Worm (Caenorhabditis elegans) whole organism, late embryonic: ENCODE results near the gene Y54G2A.48.

Experiments
- ama-1 ChIP-seq: fragments of 150-350 bp; optimal IDR thresholded peaks from 2 replicates; lab custom pipeline; 2014
- ceh-22 ChIP-seq: sonication (generic microtip); optimal IDR thresholded peaks from 2 replicates; lab custom pipeline; 2017; ENCODE audit warnings: missing biosample characterization, missing genetic modification characterization
- elt-2 ChIP-seq: sonication (generic microtip); optimal IDR thresholded peaks from 2 replicates; lab custom pipeline; 2016; ENCODE audit warnings: missing genetic modification reagents, missing genetic modification characterization, missing compliant biosample characterization
- fkh-10 ChIP-seq: fragments of 150-350 bp; optimal IDR thresholded peaks from 2 replicates; lab custom pipeline; 2014; ENCODE audit warnings: missing biosample characterization, missing genetic modification reagents, missing genetic modification characterization
- pha-4 ChIP-seq: fragments of 150-350 bp; optimal IDR thresholded peaks from 2 replicates; lab custom pipeline; 2018; ENCODE audit warnings: missing biosample characterization, missing genetic modification reagents, missing genetic modification characterization
- rnt-1 ChIP-seq: sonication (generic microtip); optimal IDR thresholded peaks from 2 replicates; lab custom pipeline; 2016; ENCODE audit warnings: missing genetic modification characterization, missing compliant biosample characterization
- tbx-2 ChIP-seq: sonication (generic microtip); optimal IDR thresholded peaks from 2 replicates; lab custom pipeline; 2016; ENCODE audit warnings: missing genetic modification characterization, missing compliant biosample characterization
- zip-5 ChIP-seq: sonication (generic microtip); optimal IDR thresholded peaks from 2 replicates; lab custom pipeline; 2016; ENCODE audit warnings: missing genetic modification characterization, missing compliant biosample characterization

- TF ChIP-seq ama-1: no peak
- no peak for TF ChIP-seq zip-5 (tag; lab: Kevin White, UChicago)
- no peak for TF ChIP-seq elt-2 (tag; lab: Kevin White, UChicago)
- TF ChIP-seq ceh-22 (tag; lab: Kevin White, UChicago): no peak
- no peak for TF ChIP-seq fkh-10 (GFP tag; lab: Kevin White, UChicago)
- TF ChIP-seq rnt-1: no peak
- TF ChIP-seq pha-4 (tag; lab: Kevin White, UChicago): no peak
- TF ChIP-seq tbx-2: no peak
Measured at ce11 chrIV:2855056-2855752, 22.7 kb upstream of the Y54G2A.48 start.
